Fruit fly (Drosophila melanogaster) whole organism, adult: Measurements from ENCODE around the gene CG43179.

Experiments
- CG11617 ChIP-seq: fragments of 200-800 bp; sonication (Bioruptor generic); optimal IDR thresholded peaks from 2 replicates; lab custom pipeline; 2017; ENCODE audit warnings: mild to moderate bottlenecking, missing biosample characterization, missing genetic modification reagents, missing genetic modification characterization
- CG12768 ChIP-seq: fragments of 200-800 bp; sonication (Bioruptor generic); optimal IDR thresholded peaks from 2 replicates; lab custom pipeline; 2017; ENCODE audit warnings: missing biosample characterization, missing genetic modification characterization, mild to moderate bottlenecking, moderate library complexity, missing genetic modification reagents
- CG14711 ChIP-seq: fragments of 200-800 bp; sonication (Bioruptor generic); optimal IDR thresholded peaks from 2 replicates; lab custom pipeline; 2018; ENCODE audit warnings: missing biosample characterization, mild to moderate bottlenecking, missing genetic modification characterization, moderate library complexity
- CG1620 ChIP-seq: fragments of 200-800 bp; sonication (Bioruptor generic); optimal IDR thresholded peaks from 2 replicates; lab custom pipeline; 2016; ENCODE audit warnings: missing biosample characterization, missing genetic modification characterization
- CG33017 ChIP-seq: fragments of 200-800 bp; sonication (Bioruptor generic); optimal IDR thresholded peaks from 2 replicates; lab custom pipeline; 2018; ENCODE audit warnings: missing biosample characterization, mild to moderate bottlenecking, missing genetic modification characterization, moderate library complexity
- CG5204 ChIP-seq: fragments of 200-800 bp; sonication (Bioruptor generic); optimal IDR thresholded peaks from 2 replicates; lab custom pipeline; 2016; ENCODE audit warnings: missing biosample characterization, missing genetic modification characterization
- CG7045 ChIP-seq: fragments of 200-800 bp; sonication (Bioruptor generic); optimal IDR thresholded peaks from 2 replicates; lab custom pipeline; 2017; ENCODE audit warnings: missing biosample characterization, mild to moderate bottlenecking, missing genetic modification characterization
- CG7101 ChIP-seq: fragments of 200-800 bp; sonication (Bioruptor generic); optimal IDR thresholded peaks from 2 replicates; lab custom pipeline; 2018; ENCODE audit warnings: missing biosample characterization, mild to moderate bottlenecking, missing genetic modification characterization, moderate library complexity
- Clk ChIP-seq: fragments of 200-800 bp; sonication (Bioruptor generic); optimal IDR thresholded peaks from 2 replicates; lab custom pipeline; 2017; ENCODE audit warnings: missing biosample characterization, missing genetic modification characterization
- Crg-1 ChIP-seq: fragments of 200-800 bp; sonication (Bioruptor generic); optimal IDR thresholded peaks from 2 replicates; lab custom pipeline; 2016; ENCODE audit warnings: missing biosample characterization, missing genetic modification characterization
- Hr96 ChIP-seq: fragments of 200-800 bp; sonication (Bioruptor generic); optimal IDR thresholded peaks from 2 replicates; lab custom pipeline; 2016; ENCODE audit warnings: missing biosample characterization, missing genetic modification characterization
- Mnt ChIP-seq: fragments of 200-800 bp; sonication (Bioruptor generic); optimal IDR thresholded peaks from 2 replicates; lab custom pipeline; 2016; ENCODE audit warnings: missing biosample characterization, mild to moderate bottlenecking, missing genetic modification characterization
- bab1 ChIP-seq: fragments of 200-800 bp; sonication (Bioruptor generic); optimal IDR thresholded peaks from 3 replicates; lab custom pipeline; 2019; ENCODE audit warnings: missing biosample characterization, mild to moderate bottlenecking, missing genetic modification characterization, moderate library complexity
- cic ChIP-seq: fragments of 200-800 bp; sonication (Bioruptor generic); optimal IDR thresholded peaks from 2 replicates; lab custom pipeline; 2017; ENCODE audit warnings: missing biosample characterization, mild to moderate bottlenecking, missing genetic modification characterization, moderate library complexity
- cnc ChIP-seq, 2 experiments: fragments of >200 bp; optimal IDR thresholded peaks; 2 replicates each; lab custom pipeline; 2017
- kay ChIP-seq: fragments of 200-800 bp; sonication (Bioruptor generic); peaks from one replicate; lab custom pipeline; 2016; ENCODE audit warnings: missing biosample characterization, missing genetic modification characterization, borderline replicate concordance
- ovo ChIP-seq: fragments of 200-800 bp; sonication (Bioruptor generic); optimal IDR thresholded peaks from 2 replicates; lab custom pipeline; 2016; ENCODE audit warnings: missing biosample characterization, missing genetic modification characterization
- pad ChIP-seq: fragments of 200-800 bp; sonication (Bioruptor generic); optimal IDR thresholded peaks from 3 replicates; lab custom pipeline; 2017; ENCODE audit warnings: missing biosample characterization, missing genetic modification characterization, mild to moderate bottlenecking, moderate library complexity, missing genetic modification reagents
- tj ChIP-seq: fragments of 200-800 bp; sonication (Bioruptor generic); optimal IDR thresholded peaks from 3 replicates; lab custom pipeline; 2017; ENCODE audit warnings: missing biosample characterization, mild to moderate bottlenecking, missing genetic modification characterization, moderate library complexity
- toe ChIP-seq: fragments of 200-800 bp; sonication (Bioruptor generic); optimal IDR thresholded peaks from 2 replicates; lab custom pipeline; 2016; ENCODE audit warnings: missing biosample characterization, missing genetic modification characterization

The CG43179 gene

dm6 chr3R:14255808-14256207 is at the start of gene CG43179:
CG43179 (plus strand) TSS chr3R:14256108.
- TF ChIP-seq CG14711 (no peak), bab1 (GFP tag; lab: Kevin White, UChicago) (no peak), CG7101 (tag; lab: Kevin White, UChicago) (no peak), tj (no peak), toe (GFP tag; lab: Kevin White, UChicago) (no peak), ovo (GFP tag; lab: Kevin White, UChicago) (no peak), Hr96 (GFP tag; lab: Kevin White, UChicago) (no peak), CG1620 (GFP tag; lab: Kevin White, UChicago) (no peak), CG11617 (GFP tag; lab: Kevin White, UChicago) (no peak), cnc (optimal IDR thresholded peaks at IDR 0.05; lab: Kevin White, UChicago) (no peak), CG33017 (tag; lab: Kevin White, UChicago) (no peak), Crg-1 (no peak), CG7045 (GFP tag; lab: Kevin White, UChicago) (no peak), cic (no peak), CG5204 (GFP tag; lab: Kevin White, UChicago) (no peak), Mnt (GFP tag; lab: Kevin White, UChicago) (no peak), CG12768 (GFP tag; lab: Kevin White, UChicago) (no peak)

- TF ChIP-seq Hr96 (GFP tag; lab: Kevin White, UChicago) (no peak), kay (no peak), pad (GFP tag; lab: Kevin White, UChicago) (no peak), CG11617 (GFP tag; lab: Kevin White, UChicago) (no peak), ovo (GFP tag; lab: Kevin White, UChicago) (no peak), Crg-1 (no peak), CG1620 (GFP tag; lab: Kevin White, UChicago) (no peak), CG7045 (GFP tag; lab: Kevin White, UChicago) (no peak), toe (GFP tag; lab: Kevin White, UChicago) (no peak), CG5204 (GFP tag; lab: Kevin White, UChicago) (no peak), CG33017 (tag; lab: Kevin White, UChicago) (no peak), CG12768 (GFP tag; lab: Kevin White, UChicago) (no peak), bab1 (GFP tag; lab: Kevin White, UChicago) (no peak), Clk (GFP tag; lab: Kevin White, UChicago) (no peak), CG7101 (tag; lab: Kevin White, UChicago) (no peak), cnc (optimal IDR thresholded peaks at IDR 0.05; lab: Kevin White, UChicago) (no peak), tj (no peak)
Observed at dm6 chr3R:14214776-14215175, 41.1 kb upstream of the CG43179 start, which contains the start of gene Dop1R1. Dop1R1 (minus strand) TSS chr3R:14214810.

dm6 chr3R:14217839-14218238 is 38.1 kb upstream of the CG43179 start, which contains the start of gene CG9649:
CG9649 (minus strand) TSS chr3R:14217882.
- peak; percentile 62 for TF ChIP-seq CG33017 (tag; lab: Kevin White, UChicago)
- no peak for TF ChIP-seq toe (GFP tag; lab: Kevin White, UChicago)
- no peak for TF ChIP-seq cnc (optimal IDR thresholded peaks at IDR 0.05; lab: Kevin White, UChicago)
- TF ChIP-seq bab1 (GFP tag; lab: Kevin White, UChicago): no peak
- TF ChIP-seq CG14711: peak; percentile 64
- peak; percentile 54 for TF ChIP-seq CG7101 (tag; lab: Kevin White, UChicago)
- peak; percentile 52 for TF ChIP-seq CG12768 (GFP tag; lab: Kevin White, UChicago)
- TF ChIP-seq CG5204 (GFP tag; lab: Kevin White, UChicago): peak; percentile 46
- peak; percentile 63 for TF ChIP-seq cic
- peak; percentile 8 for TF ChIP-seq tj
- no peak for TF ChIP-seq Mnt (GFP tag; lab: Kevin White, UChicago)
- peak; percentile 14 for TF ChIP-seq pad (GFP tag; lab: Kevin White, UChicago)
- no peak for TF ChIP-seq Hr96 (GFP tag; lab: Kevin White, UChicago)
- TF ChIP-seq kay: peak; percentile 71
- TF ChIP-seq CG7045 (GFP tag; lab: Kevin White, UChicago): peak; percentile 44

- TF ChIP-seq tj (no peak), cic (peak; percentile 36), Mnt (GFP tag; lab: Kevin White, UChicago) (peak; percentile 2)
Observed at dm6 chr3R:14220105-14220504, 35.8 kb upstream of the CG43179 start, which contains the start of gene CG31326. CG31326 (minus strand) TSS chr3R:14220205.

dm6 chr3R:14221484-14221883 is 34.4 kb upstream of the CG43179 start, which contains the start of gene CG33109:
CG33109 (minus strand) TSS chr3R:14221584.
- TF ChIP-seq Crg-1 (no peak), cnc (optimal IDR thresholded peaks at IDR 0.05; lab: Kevin White, UChicago) (no peak), kay (peak; percentile 24), Mnt (GFP tag; lab: Kevin White, UChicago) (no peak), cic (no peak)

dm6 chr3R:14224105-14224574 is 31.8 kb upstream of the CG43179 start, which contains the start of gene Sp212:
Sp212 (minus strand) TSS chr3R:14224155.
- no peak for TF ChIP-seq pad (GFP tag; lab: Kevin White, UChicago)
- TF ChIP-seq toe (GFP tag; lab: Kevin White, UChicago): no peak
- TF ChIP-seq CG33017 (tag; lab: Kevin White, UChicago): peak; percentile 22
- TF ChIP-seq Clk (GFP tag; lab: Kevin White, UChicago): no peak
- TF ChIP-seq CG14711: peak; percentile 34
- no peak for TF ChIP-seq Mnt (GFP tag; lab: Kevin White, UChicago)
- no peak for TF ChIP-seq ovo (GFP tag; lab: Kevin White, UChicago)
- TF ChIP-seq kay: no peak
- TF ChIP-seq Crg-1: no peak
- TF ChIP-seq CG5204 (GFP tag; lab: Kevin White, UChicago): no peak
- TF ChIP-seq cic: no peak
- TF ChIP-seq Hr96 (GFP tag; lab: Kevin White, UChicago): no peak
- no peak for TF ChIP-seq CG7101 (tag; lab: Kevin White, UChicago)
- TF ChIP-seq CG12768 (GFP tag; lab: Kevin White, UChicago): no peak
- no peak for TF ChIP-seq CG11617 (GFP tag; lab: Kevin White, UChicago)
- TF ChIP-seq CG1620 (GFP tag; lab: Kevin White, UChicago): no peak
- no peak for TF ChIP-seq tj
